Worm (Caenorhabditis elegans) whole organism, L3 larva: ENCODE results near the gene Y45F3A.4.

Experiments used
- egl-27 ChIP-seq: sonication (generic microtip); optimal IDR thresholded peaks from 4 replicates; lab custom pipeline; 2017; ENCODE audit warnings: missing biosample characterization, missing genetic modification reagents, missing genetic modification characterization
- nhr-11 ChIP-seq: fragments of 150-350 bp; optimal IDR thresholded peaks from 2 replicates; lab custom pipeline; 2014; ENCODE audit warnings: missing biosample characterization, missing genetic modification characterization
- tbx-2 ChIP-seq: sonication (generic microtip); optimal IDR thresholded peaks from 2 replicates; lab custom pipeline; 2016; ENCODE audit warnings: mild to moderate bottlenecking, missing genetic modification characterization, missing compliant biosample characterization
- unc-62 ChIP-seq: fragments of 150-350 bp; sonication (generic microtip); optimal IDR thresholded peaks from 4 replicates; lab custom pipeline; 2014; ENCODE audit warnings: missing biosample characterization, missing genetic modification reagents, missing genetic modification characterization
- zag-1 ChIP-seq: fragments of 150-350 bp; optimal IDR thresholded peaks from 2 replicates; lab custom pipeline; 2014; ENCODE audit warnings: missing biosample characterization, missing genetic modification characterization

- TF ChIP-seq unc-62 (no peak), zag-1 (tag; lab: Kevin White, UChicago) (no peak), nhr-11 (tag; lab: Kevin White, UChicago) (no peak), tbx-2 (no peak), egl-27 (no peak)
Observed at ce11 chrIII:10592729-10593128, 17.5 kb upstream of the Y45F3A.4 start, which contains the start of gene Y45F3A.8.
